Worm (Caenorhabditis elegans) whole organism, L1 larva: ENCODE results near the gene rbm-42.

Experiments used
- dpl-1 ChIP-seq, 3 experiments: fragments of 150-350 bp in 2 of 3; sonication (generic microtip) in 1 of 3; optimal IDR thresholded peaks; 2 replicates each; lab custom pipeline; 2014 to 2017; ENCODE audit warnings: missing biosample characterization in 3 of 3, missing genetic modification characterization in 3 of 3, missing genetic modification reagents in 3 of 3
- efl-1 ChIP-seq, 4 experiments: fragments of 150-350 bp; optimal IDR thresholded peaks in 3 of 4; peaks in 1 of 4; 1 replicate in 1 of 4; 2 replicates in 3 of 4; lab custom pipeline; 2014; ENCODE audit warnings: missing biosample characterization in 2 of 4, missing genetic modification characterization in 2 of 4, missing genetic modification reagents in 2 of 4
- egl-27 ChIP-seq, 2 experiments: fragments of 150-350 bp in 1 of 2; sonication (generic microtip); optimal IDR thresholded peaks; 3 replicates each; lab custom pipeline; 2017 to 2018; ENCODE audit warnings: missing biosample characterization in 2 of 2, missing genetic modification characterization in 2 of 2, missing genetic modification reagents in 2 of 2
- lin-39 ChIP-seq: fragments of 150-350 bp; optimal IDR thresholded peaks from 2 replicates; lab custom pipeline; 2014; ENCODE audit warnings: missing biosample characterization, missing genetic modification reagents, missing genetic modification characterization
- lir-3 ChIP-seq: sonication (generic microtip); optimal IDR thresholded peaks from 2 replicates; lab custom pipeline; 2016; ENCODE audit warnings: mild to moderate bottlenecking, missing genetic modification characterization, moderate library complexity, missing compliant biosample characterization; ENCODE audit not compliant: poor library complexity
- mdl-1 ChIP-seq, 2 experiments: fragments of 150-350 bp; optimal IDR thresholded peaks; 2 replicates each; lab custom pipeline; 2014 to 2017; ENCODE audit warnings: missing biosample characterization in 2 of 2, missing genetic modification characterization in 2 of 2, inconsistent platforms in 1 of 2
- nhr-11 ChIP-seq: fragments of 150-350 bp; optimal IDR thresholded peaks from 2 replicates; lab custom pipeline; 2014; ENCODE audit warnings: missing biosample characterization, missing genetic modification characterization
- nhr-20 ChIP-seq: sonication (generic microtip); optimal IDR thresholded peaks from 2 replicates; lab custom pipeline; 2016; ENCODE audit warnings: mild to moderate bottlenecking, missing genetic modification characterization, missing compliant biosample characterization
- nhr-84 ChIP-seq: sonication (generic microtip); optimal IDR thresholded peaks from 2 replicates; lab custom pipeline; 2017; ENCODE audit warnings: missing biosample characterization, missing genetic modification characterization
- sup-37 ChIP-seq: fragments of 200-800 bp; sonication (Bioruptor generic); optimal IDR thresholded peaks from 2 replicates; lab custom pipeline; 2018; ENCODE audit warnings: mild to moderate bottlenecking, missing genetic modification characterization, missing compliant biosample characterization
- unc-130 ChIP-seq: fragments of 150-350 bp; optimal IDR thresholded peaks from 2 replicates; lab custom pipeline; 2017; ENCODE audit warnings: missing biosample characterization, missing genetic modification characterization, inconsistent platforms
- vab-15 ChIP-seq: sonication (generic microtip); optimal IDR thresholded peaks from 2 replicates; lab custom pipeline; 2017; ENCODE audit warnings: missing genotype, mild to moderate bottlenecking, missing genetic modification characterization, missing compliant biosample characterization

DNA sequence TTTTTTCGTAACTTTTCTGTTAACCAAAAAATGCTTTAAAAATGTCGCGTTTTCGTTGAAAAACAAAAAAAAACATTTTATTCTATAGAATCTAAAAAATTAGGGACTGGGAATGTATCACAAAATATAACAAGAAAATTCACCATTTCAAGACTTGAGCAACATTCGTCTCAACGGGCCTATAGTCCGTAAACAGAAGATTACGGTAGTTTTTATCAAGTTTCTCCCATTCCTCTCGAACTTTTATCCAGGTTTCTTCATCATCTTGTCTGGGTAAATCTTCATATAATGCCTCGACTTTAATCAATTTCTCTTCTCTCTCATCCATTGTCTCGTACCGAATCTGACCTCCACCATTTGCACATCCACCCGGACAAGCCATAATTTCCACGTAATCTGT is 2.4 kb upstream of the rbm-42 start:
- TF ChIP-seq nhr-11: no peak
- no peak for TF ChIP-seq nhr-84 (tag; lab: Kevin White, UChicago)
- no peak for TF ChIP-seq sup-37 (GFP tag; lab: Kevin White, UChicago)
- TF ChIP-seq efl-1 (optimal IDR thresholded peaks at IDR 0.05; lab: Kevin White, UChicago): no peak
- TF ChIP-seq efl-1 (GFP tag; optimal IDR thresholded peaks at IDR 0.05 in 1 of 2; lab: Kevin White, UChicago): no peak
- no peak for TF ChIP-seq egl-27 (tag; optimal IDR thresholded peaks at IDR 0.05; lab: Kevin White, UChicago)
- TF ChIP-seq lin-39 (tag; lab: Kevin White, UChicago): no peak
- no peak for TF ChIP-seq mdl-1 (tag; optimal IDR thresholded peaks at IDR 0.05; lab: Kevin White, UChicago)
- TF ChIP-seq nhr-20 (tag; lab: Kevin White, UChicago): no peak
- no peak for TF ChIP-seq lir-3 (tag; lab: Kevin White, UChicago)
- TF ChIP-seq dpl-1 (GFP tag; optimal IDR thresholded peaks at IDR 0.05; lab: Kevin White, UChicago): no peak
- TF ChIP-seq unc-130 (tag; lab: Kevin White, UChicago): no peak
- no peak for TF ChIP-seq vab-15 (tag; lab: Kevin White, UChicago)
